Fruit fly (Drosophila melanogaster) whole organism, embryonic: ENCODE measurements around the gene CG5068.

Source experiments
- Adf1 ChIP-seq: fragments of 200-800 bp; sonication (Bioruptor generic); IDR thresholded peaks from 2 replicates; pipeline ENCODE4 v1.3.6; 2022; ENCODE audit warnings: missing biosample characterization, missing genetic modification characterization
- CG11085 ChIP-seq: fragments of 200-800 bp; sonication (Bioruptor generic); IDR thresholded peaks from 2 replicates; pipeline ENCODE4 v1.3.6; 2022; ENCODE audit warnings: missing biosample characterization, missing genetic modification characterization
- CG14860 ChIP-seq: fragments of 200-800 bp; sonication (Bioruptor generic); IDR thresholded peaks from 3 replicates; pipeline ENCODE4 v1.3.6; 2022; ENCODE audit warnings: missing biosample characterization, missing genetic modification characterization; ENCODE audit not compliant: partially characterized antibody
- CG1647 ChIP-seq: fragments of 200-800 bp; sonication (Bioruptor generic); optimal IDR thresholded peaks from 3 replicates; lab custom pipeline; 2016; ENCODE audit warnings: missing biosample characterization, missing genetic modification characterization
- CG16815 ChIP-seq: fragments of 200-800 bp; sonication (Bioruptor generic); optimal IDR thresholded peaks from 3 replicates; lab custom pipeline; 2017; ENCODE audit warnings: missing biosample characterization, mild to moderate bottlenecking, missing genetic modification characterization
- CG18011 ChIP-seq: fragments of 200-800 bp; sonication (Bioruptor generic); optimal IDR thresholded peaks from 2 replicates; lab custom pipeline; 2017; ENCODE audit warnings: missing biosample characterization, missing genetic modification characterization, mild to moderate bottlenecking, moderate library complexity, missing genotype
- CG3281 ChIP-seq: fragments of 200-800 bp; sonication (Bioruptor generic); optimal IDR thresholded peaks from 3 replicates; lab custom pipeline; 2017; ENCODE audit warnings: missing biosample characterization, mild to moderate bottlenecking, missing genetic modification characterization
- CG34422 ChIP-seq: fragments of 200-800 bp; sonication (Bioruptor generic); IDR thresholded peaks from 3 replicates; pipeline ENCODE4 v1.3.6; 2022; ENCODE audit warnings: missing biosample characterization, missing genetic modification characterization
- CG3838 ChIP-seq: fragments of 200-800 bp; sonication (Bioruptor generic); optimal IDR thresholded peaks from 3 replicates; lab custom pipeline; 2016; ENCODE audit warnings: missing biosample characterization, missing genetic modification characterization
- CG4360 ChIP-seq: fragments of 200-800 bp; sonication (Bioruptor generic); IDR thresholded peaks from 2 replicates; pipeline ENCODE4 v1.3.6; 2022; ENCODE audit warnings: missing biosample characterization, missing genetic modification characterization
- CG4730 ChIP-seq: fragments of 200-800 bp; sonication (Bioruptor generic); IDR thresholded peaks from 2 replicates; pipeline ENCODE4 v1.3.6; 2022; ENCODE audit warnings: missing biosample characterization, missing genetic modification characterization
- CG4854 ChIP-seq: fragments of 200-800 bp; sonication (Bioruptor generic); optimal IDR thresholded peaks from 2 replicates; lab custom pipeline; 2016; ENCODE audit warnings: missing biosample characterization, missing genetic modification characterization, inconsistent platforms
- CG7839 ChIP-seq: fragments of 200-800 bp; sonication (Bioruptor generic); optimal IDR thresholded peaks from 3 replicates; lab custom pipeline; 2018; ENCODE audit warnings: missing biosample characterization, mild to moderate bottlenecking, missing genetic modification characterization, moderate library complexity
- CG8290 ChIP-seq, 3 experiments: fragments of 200-800 bp; sonication (Bioruptor generic); optimal IDR thresholded peaks; 2 replicates each; lab custom pipeline; 2016 to 2019; ENCODE audit warnings: missing biosample characterization in 3 of 3, missing genetic modification characterization in 3 of 3, mild to moderate bottlenecking in 2 of 3, moderate library complexity in 1 of 3
- CrebB ChIP-seq: fragments of 200-800 bp; sonication (Bioruptor generic); optimal IDR thresholded peaks from 3 replicates; lab custom pipeline; 2018; ENCODE audit warnings: missing biosample characterization, mild to moderate bottlenecking, missing genetic modification characterization
- Elba2 ChIP-seq: fragments of 200-800 bp; sonication (Bioruptor generic); optimal IDR thresholded peaks from 3 replicates; lab custom pipeline; 2016; ENCODE audit warnings: missing biosample characterization, missing genetic modification characterization
- Hmr ChIP-seq: fragments of 200-800 bp; sonication (Bioruptor generic); optimal IDR thresholded peaks from 3 replicates; lab custom pipeline; 2017; ENCODE audit warnings: mild to moderate bottlenecking, missing biosample characterization, missing genetic modification reagents, missing genetic modification characterization
- Med ChIP-seq: fragments of 200-800 bp; sonication (Bioruptor generic); peaks from one replicate; lab custom pipeline; 2016; ENCODE audit warnings: missing biosample characterization, missing genetic modification characterization, mild to moderate bottlenecking, inconsistent platforms, moderate library complexity
- Mes4 ChIP-seq: fragments of 200-800 bp; sonication (Bioruptor generic); optimal IDR thresholded peaks from 2 replicates; lab custom pipeline; 2016; ENCODE audit warnings: missing biosample characterization, missing genetic modification characterization
- NC2α ChIP-seq: fragments of 200-800 bp; sonication (Bioruptor generic); optimal IDR thresholded peaks from 2 replicates; lab custom pipeline; 2016; ENCODE audit warnings: missing biosample characterization, missing genetic modification characterization
- Nf-YC ChIP-seq: fragments of 200-800 bp; optimal IDR thresholded peaks from 3 replicates; lab custom pipeline; 2019; ENCODE audit warnings: missing biosample characterization, mild to moderate bottlenecking, missing genetic modification characterization, moderate library complexity
- PHDP ChIP-seq: fragments of 200-800 bp; sonication (Bioruptor generic); optimal IDR thresholded peaks from 3 replicates; lab custom pipeline; 2018; ENCODE audit warnings: missing biosample characterization, mild to moderate bottlenecking, missing genetic modification characterization, moderate library complexity
- Pdp1 ChIP-seq, 2 experiments: fragments of 200-800 bp; sonication (Bioruptor generic); optimal IDR thresholded peaks; 3 replicates each; lab custom pipeline; 2016; ENCODE audit warnings: missing biosample characterization in 2 of 2, missing genetic modification characterization in 2 of 2, mild to moderate bottlenecking in 1 of 2, moderate library complexity in 1 of 2
- Ssrp ChIP-seq: fragments of 200-800 bp; sonication (Bioruptor generic); optimal IDR thresholded peaks from 2 replicates; lab custom pipeline; 2018; ENCODE audit warnings: missing biosample characterization, mild to moderate bottlenecking, missing genetic modification characterization, moderate library complexity
- Trl ChIP-seq, 3 experiments: fragments of >200 bp in 2 of 3; fragments of 200-800 bp in 1 of 3; sonication (Bioruptor generic) in 1 of 3; optimal IDR thresholded peaks; 2 replicates in 1 of 3; 3 replicates in 2 of 3; lab custom pipeline; 2016 to 2017; ENCODE audit warnings: missing biosample characterization in 1 of 3, missing genetic modification characterization in 1 of 3
- ara ChIP-seq: fragments of 200-800 bp; sonication (Bioruptor generic); IDR thresholded peaks from 2 replicates; pipeline ENCODE4 v1.3.6; 2022; ENCODE audit warnings: missing biosample characterization, missing genetic modification characterization
- bab2 ChIP-seq: fragments of 200-800 bp; sonication (Bioruptor generic); optimal IDR thresholded peaks from 2 replicates; lab custom pipeline; 2016; ENCODE audit warnings: missing biosample characterization, missing genetic modification characterization
- bbx ChIP-seq: fragments of 200-800 bp; sonication (Bioruptor generic); IDR thresholded peaks from 2 replicates; pipeline ENCODE4 v1.3.6; 2022; ENCODE audit warnings: missing biosample characterization, missing genetic modification characterization; ENCODE audit not compliant: partially characterized antibody
- cg ChIP-seq: fragments of 200-800 bp; sonication (Bioruptor generic); optimal IDR thresholded peaks from 3 replicates; lab custom pipeline; 2019; ENCODE audit warnings: missing biosample characterization, mild to moderate bottlenecking, missing genetic modification characterization, moderate library complexity
- chinmo ChIP-seq: fragments of 200-800 bp; sonication (Bioruptor generic); IDR thresholded peaks from 4 replicates; pipeline ENCODE4 v1.3.6; 2022; ENCODE audit warnings: missing biosample characterization, missing genetic modification characterization; ENCODE audit not compliant: partially characterized antibody
- cwo ChIP-seq: fragments of 200-800 bp; sonication (Bioruptor generic); optimal IDR thresholded peaks from 3 replicates; lab custom pipeline; 2017; ENCODE audit warnings: missing biosample characterization, missing genetic modification characterization, mild to moderate bottlenecking, moderate library complexity, missing genetic modification reagents
- ems ChIP-seq: fragments of 200-800 bp; sonication (Bioruptor generic); optimal IDR thresholded peaks from 3 replicates; lab custom pipeline; 2016; ENCODE audit warnings: missing biosample characterization, missing genetic modification characterization
- fd64A ChIP-seq: fragments of 200-800 bp; sonication (Bioruptor generic); optimal IDR thresholded peaks from 3 replicates; lab custom pipeline; 2018; ENCODE audit warnings: missing biosample characterization, mild to moderate bottlenecking, missing genetic modification characterization
- gro ChIP-seq: fragments of 200-800 bp; sonication (Bioruptor generic); optimal IDR thresholded peaks from 2 replicates; lab custom pipeline; 2016; ENCODE audit warnings: missing biosample characterization, missing genetic modification characterization
- ind ChIP-seq: fragments of 200-800 bp; sonication (Bioruptor generic); optimal IDR thresholded peaks from 3 replicates; lab custom pipeline; 2016; ENCODE audit warnings: missing biosample characterization, missing genetic modification characterization
- nerfin-1 ChIP-seq: fragments of 200-800 bp; sonication (Bioruptor generic); optimal IDR thresholded peaks from 3 replicates; lab custom pipeline; 2019; ENCODE audit warnings: missing biosample characterization, mild to moderate bottlenecking, missing genetic modification characterization, moderate library complexity
- pb ChIP-seq: fragments of 200-800 bp; sonication (Bioruptor generic); optimal IDR thresholded peaks from 3 replicates; lab custom pipeline; 2016; ENCODE audit warnings: missing biosample characterization, missing genetic modification characterization
- pros ChIP-seq: fragments of 200-800 bp; sonication (Bioruptor generic); optimal IDR thresholded peaks from 3 replicates; lab custom pipeline; 2019; ENCODE audit warnings: missing biosample characterization, mild to moderate bottlenecking, missing genetic modification characterization, moderate library complexity
- sd ChIP-seq: fragments of 200-800 bp; sonication (Bioruptor generic); optimal IDR thresholded peaks from 3 replicates; lab custom pipeline; 2018; ENCODE audit warnings: missing biosample characterization, mild to moderate bottlenecking, missing genetic modification characterization, moderate library complexity
- sim ChIP-seq: fragments of 200-800 bp; sonication (Bioruptor generic); IDR thresholded peaks from 2 replicates; pipeline ENCODE4 v1.3.6; 2022; ENCODE audit warnings: missing biosample characterization, missing genetic modification characterization
- sna ChIP-seq: fragments of 200-800 bp; sonication (Bioruptor generic); IDR thresholded peaks from 2 replicates; pipeline ENCODE4 v1.3.6; 2022; ENCODE audit warnings: missing biosample characterization, missing genetic modification characterization; ENCODE audit not compliant: partially characterized antibody
- sqz ChIP-seq: fragments of 200-800 bp; sonication (Bioruptor generic); optimal IDR thresholded peaks from 3 replicates; lab custom pipeline; 2018; ENCODE audit warnings: missing biosample characterization, mild to moderate bottlenecking, missing genetic modification characterization
- ssp ChIP-seq: fragments of 200-800 bp; sonication (Bioruptor generic); IDR thresholded peaks from 2 replicates; pipeline ENCODE4 v1.3.6; 2022; ENCODE audit warnings: missing biosample characterization, missing genetic modification characterization
- ttk ChIP-seq: fragments of 200-800 bp; sonication (Bioruptor generic); IDR thresholded peaks from 2 replicates; pipeline ENCODE4 v2.1.2; 2022; ENCODE audit warnings: missing biosample characterization, missing genetic modification characterization
- yki ChIP-seq: fragments of >200 bp; optimal IDR thresholded peaks from 3 replicates; lab custom pipeline; 2018
- zen ChIP-seq: fragments of 200-800 bp; sonication (Bioruptor generic); optimal IDR thresholded peaks from 3 replicates; lab custom pipeline; 2018; ENCODE audit warnings: missing biosample characterization, mild to moderate bottlenecking, missing genetic modification characterization, moderate library complexity

The CG5068 gene

DNA sequence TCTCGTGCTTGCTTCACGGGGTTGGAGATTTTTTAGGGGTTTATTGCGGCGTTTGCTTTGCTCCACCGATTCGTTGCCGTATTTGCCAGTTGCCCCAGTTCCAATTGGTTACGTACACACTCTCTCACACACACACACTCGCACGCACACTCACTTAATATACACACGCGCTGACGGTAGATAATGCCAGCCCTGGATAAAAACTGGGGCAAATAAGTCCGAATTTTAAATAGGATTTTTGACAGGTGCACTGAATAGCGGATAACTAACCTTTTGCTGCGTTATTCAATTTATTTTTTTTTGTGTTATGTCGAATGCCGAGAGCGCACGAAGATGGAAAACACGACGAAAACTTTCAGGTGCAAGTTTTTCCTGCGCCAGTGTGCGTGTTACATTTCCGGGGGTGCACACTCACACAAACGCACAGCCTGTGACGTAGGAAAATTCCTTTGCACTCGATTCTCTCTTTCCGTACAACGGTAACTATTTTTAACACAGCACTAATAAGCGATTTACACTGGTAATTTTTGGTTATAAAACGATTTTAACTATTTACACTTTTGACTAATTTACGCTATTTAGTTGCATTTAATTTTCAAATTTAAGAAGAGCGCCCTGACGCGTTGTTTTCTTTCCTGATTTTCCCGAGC lies 33.8 kb upstream of the CG5068 start:
- TF ChIP-seq cwo (GFP tag; lab: Kevin White, UChicago) (no peak), CG4730 (GFP tag; lab: Robert Waterston, UW) (no peak), ttk (0 out of 2 replicates have a peak, but pooled peaks have one; percentile 28), nerfin-1 (tag; lab: Kevin White, UChicago) (peak; percentile 96), Pdp1 (GFP tag; optimal IDR thresholded peaks at IDR 0.05; lab: Kevin White, UChicago) (peak in 1 of 2 experiments; percentile 31), CG4360 (GFP tag; lab: Robert Waterston, UW) (0 out of 2 replicates have a peak, but pooled peaks have one; percentile 4), chinmo (GFP tag; lab: Robert Waterston, UW) (0 out of 4 replicates have a peak, but pooled peaks have one; percentile 55), cg (peak; percentile 66), Nf-YC (tag; lab: Kevin White, UChicago) (peak; percentile 26), CG14860 (GFP tag; lab: Robert Waterston, UW) (no peak), pb (GFP tag; lab: Kevin White, UChicago) (no peak), NC2α (GFP tag; lab: Kevin White, UChicago) (no peak), ind (GFP tag; lab: Kevin White, UChicago) (no peak), Elba2 (GFP tag; lab: Kevin White, UChicago) (peak; percentile 3), Med (GFP tag; lab: Kevin White, UChicago) (peak; percentile 67), sim (GFP tag; lab: Robert Waterston, UW) (no peak), yki (lab: Kevin White, UChicago) (no peak), sd (tag; lab: Kevin White, UChicago) (peak; percentile 44), ara (GFP tag; lab: Robert Waterston, UW) (0 out of 2 replicates have a peak, but pooled peaks have one; percentile 23), Trl (optimal IDR thresholded peaks at IDR 0.05; lab: Kevin White, UChicago) (peak in 1 of 2 experiments; percentile 2), Trl (GFP tag; optimal IDR thresholded peaks at IDR 0.05; lab: Kevin White, UChicago) (no peak)

DNA sequence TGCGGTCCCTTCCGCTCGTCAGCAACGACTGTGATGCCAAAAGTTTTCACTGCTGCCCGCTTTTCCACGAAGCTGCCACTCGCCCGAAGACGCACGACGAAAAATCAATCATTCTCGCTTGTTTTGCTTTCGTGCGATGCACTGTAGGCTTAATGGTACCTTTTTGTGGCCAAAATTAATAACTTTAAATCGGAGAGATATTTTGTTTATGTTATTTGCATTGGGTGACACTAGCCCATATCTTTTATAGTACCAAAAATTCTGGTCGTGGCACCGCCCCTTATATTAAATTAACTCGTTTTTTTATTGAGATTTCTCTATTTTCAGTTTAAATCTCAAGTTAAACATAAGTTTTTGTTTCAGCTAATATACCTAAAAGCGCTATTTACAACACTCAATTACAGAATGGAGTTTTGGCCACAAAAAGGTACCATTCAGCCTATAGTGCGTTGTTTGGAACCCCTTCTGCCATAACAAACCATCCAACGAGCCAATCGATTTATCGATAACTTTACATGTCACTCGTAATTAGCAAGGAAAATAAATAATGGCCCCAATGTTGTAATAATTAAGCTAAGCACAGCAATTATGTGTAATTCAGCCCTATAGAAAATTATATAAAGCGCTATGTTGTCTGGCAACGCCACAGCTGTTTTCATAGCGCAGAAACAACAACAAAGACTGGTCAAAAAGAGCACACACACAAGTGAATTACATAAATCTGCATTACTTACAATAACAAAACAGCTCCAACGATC lies 33.1 kb upstream of the CG5068 start:
- TF ChIP-seq CrebB (tag; lab: Kevin White, UChicago), result peak; percentile 55
- TF ChIP-seq ssp (GFP tag; lab: Robert Waterston, UW), result no peak
- peak; percentile 89 for TF ChIP-seq Hmr (GFP tag; lab: Kevin White, UChicago)
- no peak for TF ChIP-seq Adf1
- TF ChIP-seq CG1647, result no peak
- TF ChIP-seq CG34422 (GFP tag; lab: Robert Waterston, UW), result no peak
- TF ChIP-seq PHDP (tag; lab: Kevin White, UChicago), result peak; percentile 69
- peak; percentile 78 for TF ChIP-seq CG7839 (tag; lab: Kevin White, UChicago)
- TF ChIP-seq Mes4 (GFP tag; lab: Kevin White, UChicago), result peak; percentile 37
- TF ChIP-seq Ssrp, result peak; percentile 60
- TF ChIP-seq fd64A (GFP tag; lab: Kevin White, UChicago), result no peak
- no peak for TF ChIP-seq sna (GFP tag; lab: Robert Waterston, UW)
- TF ChIP-seq CG4854 (GFP tag; lab: Kevin White, UChicago), result no peak
- no peak for TF ChIP-seq CG8290 (GFP tag; optimal IDR thresholded peaks at IDR 0.05; lab: Kevin White, UChicago)
- TF ChIP-seq CG8290 (tag; optimal IDR thresholded peaks at IDR 0.05; lab: Kevin White, UChicago), result peak in 1 of 2 experiments; percentile 26
- TF ChIP-seq CG11085, result 0 out of 2 replicates have a peak, but pooled peaks have one; percentile 19
- peak; percentile 77 for TF ChIP-seq pros (GFP tag; lab: Kevin White, UChicago)
- no peak for TF ChIP-seq pb (GFP tag; lab: Kevin White, UChicago)
- TF ChIP-seq ems, result peak; percentile 56
- TF ChIP-seq gro (GFP tag; lab: Kevin White, UChicago), result peak; percentile 29
- peak; percentile 12 for TF ChIP-seq bbx (GFP tag; lab: Robert Waterston, UW)
- TF ChIP-seq sqz (GFP tag; lab: Kevin White, UChicago), result peak; percentile 54
- TF ChIP-seq CG16815 (GFP tag; lab: Kevin White, UChicago), result peak; percentile 34
- TF ChIP-seq bab2 (GFP tag; lab: Kevin White, UChicago), result peak; percentile 45
- no peak for TF ChIP-seq CG3838 (GFP tag; lab: Kevin White, UChicago)
- no peak for TF ChIP-seq CG18011
- TF ChIP-seq CG3281 (GFP tag; lab: Kevin White, UChicago), result peak; percentile 73
- no peak for TF ChIP-seq zen
